Worm (Caenorhabditis elegans) whole organism, L1 larva: ENCODE results near the gene timp-1.

Experiments used
- Y116A8C.19 ChIP-seq: sonication (generic microtip); optimal IDR thresholded peaks from 2 replicates; lab custom pipeline; 2016; ENCODE audit warnings: missing compliant biosample characterization, missing genetic modification characterization, borderline replicate concordance
- elt-3 ChIP-seq, 6 experiments: fragments of 150-350 bp in 1 of 6; sonication (generic microtip); optimal IDR thresholded peaks; 2 replicates each; lab custom pipeline; 2017 to 2018; ENCODE audit warnings: missing biosample characterization in 6 of 6, missing genetic modification characterization in 6 of 6, inconsistent platforms in 1 of 6
- hlh-17 ChIP-seq: fragments of 200-800 bp; sonication (Bioruptor generic); optimal IDR thresholded peaks from 2 replicates; lab custom pipeline; 2018; ENCODE audit warnings: missing genetic modification characterization, mild to moderate bottlenecking, missing compliant biosample characterization, moderate library complexity, borderline replicate concordance
- hlh-4 ChIP-seq: sonication (generic microtip); optimal IDR thresholded peaks from 2 replicates; lab custom pipeline; 2016; ENCODE audit warnings: mild to moderate bottlenecking, missing genetic modification characterization, missing compliant biosample characterization
- lin-15B ChIP-seq: fragments of 150-350 bp; sonication (generic microtip); optimal IDR thresholded peaks from 3 replicates; lab custom pipeline; 2014; ENCODE audit warnings: missing biosample characterization, missing genetic modification characterization
- lin-39 ChIP-seq: fragments of 150-350 bp; optimal IDR thresholded peaks from 2 replicates; lab custom pipeline; 2014; ENCODE audit warnings: missing biosample characterization, missing genetic modification reagents, missing genetic modification characterization
- mdl-1 ChIP-seq, 2 experiments: fragments of 150-350 bp; optimal IDR thresholded peaks; 2 replicates each; lab custom pipeline; 2014 to 2017; ENCODE audit warnings: missing biosample characterization in 2 of 2, missing genetic modification characterization in 2 of 2, inconsistent platforms in 1 of 2
- pqm-1 ChIP-seq: sonication (generic microtip); optimal IDR thresholded peaks from 3 replicates; lab custom pipeline; 2017; ENCODE audit warnings: missing biosample characterization, missing genetic modification characterization
- snu-23 ChIP-seq: sonication (generic microtip); optimal IDR thresholded peaks from 2 replicates; lab custom pipeline; 2016; ENCODE audit warnings: missing genetic modification characterization, missing compliant biosample characterization
- sox-4 ChIP-seq: sonication (generic microtip); optimal IDR thresholded peaks from 2 replicates; lab custom pipeline; 2016; ENCODE audit warnings: missing genetic modification characterization, missing compliant biosample characterization
- unc-62 ChIP-seq: fragments of 150-350 bp; optimal IDR thresholded peaks from 2 replicates; lab custom pipeline; 2014; ENCODE audit warnings: missing biosample characterization, missing genetic modification reagents, missing genetic modification characterization

- TF ChIP-seq Y116A8C.19 (tag; lab: Kevin White, UChicago) = no peak
- no peak for TF ChIP-seq elt-3 (tag; optimal IDR thresholded peaks at IDR 0.05; lab: Kevin White, UChicago)
- TF ChIP-seq mdl-1 (tag; optimal IDR thresholded peaks at IDR 0.05; lab: Kevin White, UChicago) = no peak
- TF ChIP-seq lin-39 (tag; lab: Kevin White, UChicago) = no peak
- no peak for TF ChIP-seq sox-4
- peak; percentile 23 for TF ChIP-seq snu-23
- TF ChIP-seq pqm-1 (tag; lab: Kevin White, UChicago) = no peak
- TF ChIP-seq hlh-17 (GFP tag; lab: Kevin White, UChicago) = no peak
- no peak for TF ChIP-seq lin-15B (tag; lab: Kevin White, UChicago)
- no peak for TF ChIP-seq unc-62 (GFP tag; lab: Kevin White, UChicago)
- no peak for TF ChIP-seq hlh-4
Measured at ce11 chrV:8201229-8201858, 5.7 kb upstream of the timp-1 start, which contains the start of gene cri-2.
